Worm (Caenorhabditis elegans): ENCODE measurements around the gene nmur-3.

The nmur-3 gene

DNA sequence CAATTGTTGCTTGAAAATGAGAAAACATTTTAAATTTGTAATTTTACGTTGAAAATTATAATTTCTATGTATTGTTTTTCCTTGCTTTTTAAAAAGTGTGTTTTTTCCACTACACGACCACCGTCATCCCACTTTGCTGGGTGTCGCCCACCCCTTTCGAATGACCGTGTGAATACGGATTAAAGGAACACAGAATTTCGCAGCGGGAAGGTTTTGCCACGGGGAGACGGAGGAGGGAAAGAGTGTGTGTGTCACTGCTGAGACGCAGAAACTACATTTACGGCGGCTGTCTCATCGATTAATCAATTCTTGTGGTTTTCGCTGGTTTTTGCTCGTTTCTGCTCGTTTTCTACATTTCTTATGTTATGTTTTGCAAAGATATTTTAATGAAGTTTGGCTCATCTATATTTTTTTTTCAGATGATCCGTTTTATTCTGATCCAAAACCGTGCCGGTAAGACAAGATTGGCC lies 8.4 kb upstream of the nmur-3 start, which contains the start of gene aps-2 (continued):
- TF ChIP-seq ceh-14 (tag; optimal IDR thresholded peaks at IDR 0.05) (peak; percentile 1), pag-3 (tag; optimal IDR thresholded peaks at IDR 0.05; ENCODE audit: borderline replicate concordance) (no peak)

ce11 chrX:4462390-4462789 lies 3.9 kb upstream of the nmur-3 start, which contains the start of gene atg-16.1:
Gene atg-16.1, minus strand, starts transcription at chrX:4462465.
- TF ChIP-seq ceh-22 (tag; optimal IDR thresholded peaks at IDR 0.05) (no peak), ceh-14 (tag; optimal IDR thresholded peaks at IDR 0.05) (peak; percentile 12), sox-2 (GFP tag; IDR thresholded peaks at IDR 0.05) (no peak), ztf-16 (tag; optimal IDR thresholded peaks at IDR 0.05) (no peak), fax-1 (tag; optimal IDR thresholded peaks at IDR 0.05) (no peak), elt-4 (tag; optimal IDR thresholded peaks at IDR 0.05) (no peak), madf-2 (tag; optimal IDR thresholded peaks at IDR 0.05) (no peak), ceh-6 (GFP tag; optimal IDR thresholded peaks at IDR 0.05) (no peak), syd-9 (tag; optimal IDR thresholded peaks at IDR 0.05) (no peak), nfya-1 (tag; optimal IDR thresholded peaks at IDR 0.05) (peak; percentile 18), sox-4 (tag; optimal IDR thresholded peaks at IDR 0.05) (no peak), ets-4 (tag; optimal IDR thresholded peaks at IDR 0.05) (no peak), tbx-7 (tag; optimal IDR thresholded peaks at IDR 0.05) (no peak), C38D4.7 (GFP tag; optimal IDR thresholded peaks at IDR 0.05) (no peak), ceh-31 (tag; optimal IDR thresholded peaks at IDR 0.05) (peak; percentile 9), T23F11.4 (GFP tag; optimal IDR thresholded peaks at IDR 0.05) (no peak), ceh-48 (tag; optimal IDR thresholded peaks at IDR 0.05) (no peak), ama-1 (optimal IDR thresholded peaks at IDR 0.05) (no peak), npax-4 (tag; optimal IDR thresholded peaks at IDR 0.05) (no peak), unc-86 (tag; optimal IDR thresholded peaks at IDR 0.05) (no peak), pag-3 (tag; optimal IDR thresholded peaks at IDR 0.05; ENCODE audit: borderline replicate concordance) (no peak), hlh-6 (tag; optimal IDR thresholded peaks at IDR 0.05) (no peak), ceh-24 (tag; optimal IDR thresholded peaks at IDR 0.05) (no peak), ttx-3 (tag; optimal IDR thresholded peaks at IDR 0.05) (no peak), dve-1 (tag; optimal IDR thresholded peaks at IDR 0.05) (no peak), lin-11 (tag; optimal IDR thresholded peaks at IDR 0.05) (no peak), fkh-6 (tag; optimal IDR thresholded peaks at IDR 0.05) (no peak), lim-6 (tag; optimal IDR thresholded peaks at IDR 0.05) (no peak), K02D7.2 (tag; optimal IDR thresholded peaks at IDR 0.05) (no peak), pax-1 (tag; optimal IDR thresholded peaks at IDR 0.05) (peak; percentile 75), ceh-34 (tag; optimal IDR thresholded peaks at IDR 0.05) (no peak), unc-42 (tag; optimal IDR thresholded peaks at IDR 0.05) (peak; percentile 7), hlh-30 (tag; optimal IDR thresholded peaks at IDR 0.05; ENCODE audit: insufficient read depth) (peak; percentile 61)

ce11 chrX:4464367-4464766 lies 2.0 kb upstream of the nmur-3 start:
- TF ChIP-seq C08G9.2 (tag; optimal IDR thresholded peaks at IDR 0.05) = no peak
- no peak for TF ChIP-seq pqm-1 (tag; optimal IDR thresholded peaks at IDR 0.05)
- TF ChIP-seq sdc-2 (tag; optimal IDR thresholded peaks at IDR 0.05) = no peak
- TF ChIP-seq sox-4 (tag; optimal IDR thresholded peaks at IDR 0.05) = no peak
- TF ChIP-seq gmeb-2 (tag; optimal IDR thresholded peaks at IDR 0.05) = no peak
- TF ChIP-seq dmd-4 (tag; optimal IDR thresholded peaks at IDR 0.05; ENCODE audit: borderline replicate concordance) = no peak
- no peak for TF ChIP-seq madf-2 (tag; optimal IDR thresholded peaks at IDR 0.05)
- TF ChIP-seq nfya-1 (tag; optimal IDR thresholded peaks at IDR 0.05) = no peak
- TF ChIP-seq ceh-9 (tag; optimal IDR thresholded peaks at IDR 0.05) = no peak
- no peak for TF ChIP-seq T23F11.4 (GFP tag; optimal IDR thresholded peaks at IDR 0.05)
- TF ChIP-seq hlh-30 (tag; optimal IDR thresholded peaks at IDR 0.05; ENCODE audit: insufficient read depth) = no peak
- TF ChIP-seq pax-1 (tag; optimal IDR thresholded peaks at IDR 0.05) = no peak
- no peak for TF ChIP-seq F13H6.1 (tag; optimal IDR thresholded peaks at IDR 0.05)
- no peak for TF ChIP-seq ceh-14 (tag; optimal IDR thresholded peaks at IDR 0.05)
- TF ChIP-seq ceh-2 (tag; optimal IDR thresholded peaks at IDR 0.05) = no peak
- no peak for TF ChIP-seq nhr-232 (tag; optimal IDR thresholded peaks at IDR 0.05)
- TF ChIP-seq eyg-1 (tag; optimal IDR thresholded peaks at IDR 0.05) = no peak
